Worm (Caenorhabditis elegans): Measurements from ENCODE around the gene DH11.2.

DNA sequence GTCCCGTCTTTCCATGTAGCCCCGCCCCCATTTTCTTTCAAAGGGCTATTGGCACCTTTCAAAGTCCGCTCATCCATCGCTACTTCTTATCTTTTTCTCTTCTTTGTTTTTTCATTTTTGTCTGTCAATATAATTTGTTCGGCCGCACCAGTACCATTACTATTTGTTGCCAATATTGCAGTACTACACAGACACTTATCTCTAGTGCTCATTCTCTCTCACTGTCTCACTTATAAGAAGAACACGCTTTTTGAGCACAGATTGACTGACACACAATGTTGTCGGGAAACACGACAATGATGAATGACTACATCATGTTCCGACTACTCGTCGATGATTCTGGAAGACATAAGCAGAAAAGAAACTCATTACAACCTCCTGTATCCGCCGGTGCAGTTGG lies 27.6 kb upstream of the DH11.2 start:
- no peak for TF ChIP-seq sox-4 (tag; optimal IDR thresholded peaks at IDR 0.05)
- no peak for TF ChIP-seq Y22D7AL.16 (tag; optimal IDR thresholded peaks at IDR 0.05)
- TF ChIP-seq ceh-18 (tag; optimal IDR thresholded peaks at IDR 0.05) = no peak

Data from whole organism, late embryonic.